Worm (Caenorhabditis elegans) whole organism, young adult: ENCODE measurements around the gene tag-290.
A peak's percentile ranks its signal among the peaks of the same experiment; 100 is the strongest.

Experiments
- B0261.1 ChIP-seq: sonication (generic microtip); optimal IDR thresholded peaks from 2 replicates; lab custom pipeline; 2016; ENCODE audit warnings: mild to moderate bottlenecking, missing genetic modification characterization, moderate library complexity, missing compliant biosample characterization
- B0336.3 ChIP-seq: fragments of 200-800 bp; sonication (Bioruptor generic); IDR thresholded peaks from 2 replicates; pipeline ENCODE4 v1.3.6; 2022; ENCODE audit warnings: missing genetic modification characterization, missing compliant biosample characterization
- C17E4.6 ChIP-seq: fragments of 200-800 bp; sonication (Bioruptor generic); IDR thresholded peaks from 2 replicates; pipeline ENCODE4 v1.3.6; 2022; ENCODE audit warnings: missing genetic modification reagents, missing genetic modification characterization, missing compliant biosample characterization
- F33H1.4 ChIP-seq: fragments of 200-800 bp; sonication (Bioruptor generic); IDR thresholded peaks from 2 replicates; pipeline ENCODE4 v1.3.6; 2022; ENCODE audit warnings: missing genetic modification reagents, missing genetic modification characterization, missing compliant biosample characterization
- F37B4.10 ChIP-seq: fragments of 200-800 bp; sonication (Bioruptor generic); IDR thresholded peaks from 2 replicates; pipeline ENCODE4 v1.3.6; 2022; ENCODE audit warnings: missing genetic modification characterization, missing compliant biosample characterization
- F52B5.7 ChIP-seq: sonication (generic microtip); optimal IDR thresholded peaks from 2 replicates; lab custom pipeline; 2016; ENCODE audit warnings: mild to moderate bottlenecking, missing genetic modification characterization, missing compliant biosample characterization
- F55B11.4 ChIP-seq: sonication (generic microtip); optimal IDR thresholded peaks from 2 replicates; lab custom pipeline; 2016; ENCODE audit warnings: missing compliant biosample characterization, missing genetic modification characterization, borderline replicate concordance; ENCODE audit not compliant: insufficient read depth
- Y56A3A.18 ChIP-seq: fragments of 200-800 bp; sonication (Bioruptor generic); IDR thresholded peaks from 2 replicates; pipeline ENCODE4 v1.3.6; 2022; ENCODE audit warnings: missing genetic modification reagents, missing genetic modification characterization, missing compliant biosample characterization
- Y67H2A.10 ChIP-seq: fragments of 200-800 bp; sonication (Bioruptor generic); conservative IDR thresholded peaks from 2 replicates; pipeline ENCODE4 v1.3.6; 2022; ENCODE audit warnings: missing genetic modification reagents, missing genetic modification characterization, missing compliant biosample characterization
- ama-1 ChIP-seq, 3 experiments: fragments of 150-350 bp in 1 of 3; sonication (generic microtip) in 2 of 3; optimal IDR thresholded peaks; 2 replicates each; lab custom pipeline; 2014 to 2018; ENCODE audit warnings: missing biosample characterization in 2 of 3, missing genetic modification characterization in 2 of 3, missing genetic modification reagents in 2 of 3
- aptf-2 ChIP-seq: fragments of 200-800 bp; sonication (Bioruptor generic); conservative IDR thresholded peaks from 2 replicates; pipeline ENCODE4 v1.3.6; 2022; ENCODE audit warnings: missing genetic modification reagents, missing genetic modification characterization, missing compliant biosample characterization
- aptf-3 ChIP-seq: fragments of 200-800 bp; sonication (Bioruptor generic); IDR thresholded peaks from 2 replicates; pipeline ENCODE4 v1.3.6; 2022; ENCODE audit warnings: missing genetic modification characterization, missing compliant biosample characterization
- attf-5 ChIP-seq: fragments of 200-800 bp; sonication (Bioruptor generic); optimal IDR thresholded peaks from 2 replicates; lab custom pipeline; 2018; ENCODE audit warnings: mild to moderate bottlenecking, missing genetic modification characterization, missing compliant biosample characterization
- attf-6 ChIP-seq: fragments of 200-800 bp; sonication (Bioruptor generic); IDR thresholded peaks from 2 replicates; pipeline ENCODE4 v1.3.6; 2022; ENCODE audit warnings: missing genetic modification reagents, missing genetic modification characterization, missing compliant biosample characterization
- bed-1 ChIP-seq: fragments of 200-800 bp; sonication (Bioruptor generic); IDR thresholded peaks from 2 replicates; pipeline ENCODE4 v1.3.6; 2022; ENCODE audit warnings: missing genetic modification reagents, missing genetic modification characterization, missing compliant biosample characterization
- cebp-2 ChIP-seq: fragments of 200-800 bp; sonication (Bioruptor generic); IDR thresholded peaks from 2 replicates; pipeline ENCODE4 v1.3.6; 2022; ENCODE audit warnings: missing genetic modification characterization, missing compliant biosample characterization
- ceh-27 ChIP-seq: fragments of 200-800 bp; sonication (Bioruptor generic); optimal IDR thresholded peaks from 2 replicates; lab custom pipeline; 2018; ENCODE audit warnings: mild to moderate bottlenecking, missing genetic modification characterization, moderate library complexity, missing compliant biosample characterization
- dpl-1 ChIP-seq: fragments of 150-350 bp; optimal IDR thresholded peaks from 2 replicates; lab custom pipeline; 2014; ENCODE audit warnings: missing biosample characterization, missing genetic modification reagents, missing genetic modification characterization
- egl-44 ChIP-seq: fragments of 200-800 bp; sonication (Bioruptor generic); IDR thresholded peaks from 2 replicates; pipeline ENCODE4 v1.3.6; 2022; ENCODE audit warnings: missing genetic modification reagents, missing genetic modification characterization, missing compliant biosample characterization
- ets-4 ChIP-seq: fragments of 200-800 bp; sonication (Bioruptor generic); optimal IDR thresholded peaks from 2 replicates; lab custom pipeline; 2018; ENCODE audit warnings: mild to moderate bottlenecking, missing genetic modification characterization, missing compliant biosample characterization
- hlh-12 ChIP-seq: sonication (generic microtip); optimal IDR thresholded peaks from 2 replicates; lab custom pipeline; 2016; ENCODE audit warnings: missing genetic modification characterization, missing compliant biosample characterization
- hmg-1.2 ChIP-seq: fragments of 200-800 bp; sonication (Bioruptor generic); IDR thresholded peaks from 2 replicates; pipeline ENCODE4 v1.3.6; 2022; ENCODE audit warnings: missing genetic modification reagents, missing genetic modification characterization, missing compliant biosample characterization
- hrde-1 ChIP-seq: sonication (generic microtip); optimal IDR thresholded peaks from 2 replicates; lab custom pipeline; 2016; ENCODE audit warnings: missing genetic modification characterization, mild to moderate bottlenecking, missing compliant biosample characterization, moderate library complexity, missing genotype, missing genetic modification reagents, borderline replicate concordance
- hsf-1 ChIP-seq: fragments of 200-800 bp; sonication (Bioruptor generic); IDR thresholded peaks from 2 replicates; pipeline ENCODE4 v1.3.6; 2022; ENCODE audit warnings: missing genetic modification reagents, missing genetic modification characterization, missing compliant biosample characterization
- lin-26 ChIP-seq: fragments of 200-800 bp; sonication (Bioruptor generic); IDR thresholded peaks from 2 replicates; pipeline ENCODE4 v1.3.6; 2022; ENCODE audit warnings: missing genetic modification reagents, missing genetic modification characterization, missing compliant biosample characterization
- lin-35 ChIP-seq, 3 experiments: fragments of 150-350 bp in 2 of 3; sonication (generic microtip) in 1 of 3; optimal IDR thresholded peaks; 2 replicates each; lab custom pipeline; 2014 to 2018; ENCODE audit warnings: missing biosample characterization in 3 of 3, missing genetic modification characterization in 3 of 3, missing genetic modification reagents in 3 of 3
- lin-40 ChIP-seq: sonication (generic microtip); optimal IDR thresholded peaks from 2 replicates; lab custom pipeline; 2016; ENCODE audit warnings: missing genetic modification characterization, mild to moderate bottlenecking, missing compliant biosample characterization, missing genotype, missing genetic modification reagents
- madf-10 ChIP-seq: sonication (generic microtip); optimal IDR thresholded peaks from 2 replicates; lab custom pipeline; 2016; ENCODE audit warnings: mild to moderate bottlenecking, missing genetic modification characterization, missing compliant biosample characterization
- madf-6 ChIP-seq: fragments of 200-800 bp; sonication (Bioruptor generic); IDR thresholded peaks from 2 replicates; pipeline ENCODE4 v1.3.6; 2022; ENCODE audit warnings: missing genetic modification reagents, missing genetic modification characterization, missing compliant biosample characterization
- mcd-1 ChIP-seq: fragments of 200-800 bp; sonication (Bioruptor generic); IDR thresholded peaks from 2 replicates; pipeline ENCODE4 v1.3.6; 2022; ENCODE audit warnings: missing genetic modification reagents, missing genetic modification characterization, missing compliant biosample characterization
- mxl-1 ChIP-seq: sonication (generic microtip); optimal IDR thresholded peaks from 2 replicates; lab custom pipeline; 2016; ENCODE audit warnings: missing genetic modification characterization, missing compliant biosample characterization
- nfya-1 ChIP-seq: sonication (generic microtip); optimal IDR thresholded peaks from 2 replicates; lab custom pipeline; 2017; ENCODE audit warnings: antibody characterized with exemption, missing compliant biosample characterization, missing genetic modification characterization, borderline replicate concordance; ENCODE audit not compliant: insufficient read depth
- nfya-2 ChIP-seq: fragments of 200-800 bp; sonication (Bioruptor generic); IDR thresholded peaks from 2 replicates; pipeline ENCODE4 v1.3.6; 2022; ENCODE audit warnings: missing genetic modification reagents, missing genetic modification characterization, missing compliant biosample characterization
- nhr-179 ChIP-seq: sonication (generic microtip); optimal IDR thresholded peaks from 2 replicates; lab custom pipeline; 2016; ENCODE audit warnings: mild to moderate bottlenecking, missing genetic modification characterization, missing compliant biosample characterization
- nhr-27 ChIP-seq: fragments of 200-800 bp; sonication (Bioruptor generic); optimal IDR thresholded peaks from 2 replicates; lab custom pipeline; 2018; ENCODE audit warnings: mild to moderate bottlenecking, missing genetic modification characterization, moderate library complexity, missing compliant biosample characterization
- pbrm-1 ChIP-seq: fragments of 200-800 bp; sonication (Bioruptor generic); IDR thresholded peaks from 2 replicates; pipeline ENCODE4 v1.3.6; 2022; ENCODE audit warnings: missing genetic modification reagents, missing genetic modification characterization, missing compliant biosample characterization
- rcor-1 ChIP-seq: fragments of 200-800 bp; sonication (Bioruptor generic); IDR thresholded peaks from 2 replicates; pipeline ENCODE4 v1.3.6; 2022; ENCODE audit warnings: missing genetic modification reagents, missing genetic modification characterization, missing compliant biosample characterization
- rec-8 ChIP-seq, 2 experiments: sonication (generic microtip); optimal IDR thresholded peaks; 2 replicates each; lab custom pipeline; 2016; ENCODE audit warnings: mild to moderate bottlenecking in 2 of 2, missing genetic modification characterization in 2 of 2, missing genetic modification reagents in 2 of 2, missing genotype in 2 of 2, missing biosample characterization in 1 of 2, missing compliant biosample characterization in 1 of 2, moderate library complexity in 1 of 2
- rpc-1 ChIP-seq, 2 experiments: fragments of 150-350 bp in 1 of 2; sonication (generic microtip) in 1 of 2; optimal IDR thresholded peaks; 2 replicates each; lab custom pipeline; 2014 to 2018; ENCODE audit warnings: missing biosample characterization in 1 of 2, missing genetic modification characterization in 1 of 2, missing genetic modification reagents in 1 of 2, missing genotype in 1 of 2
- sdz-38 ChIP-seq: sonication (generic microtip); optimal IDR thresholded peaks from 2 replicates; lab custom pipeline; 2016; ENCODE audit warnings: missing genotype, missing genetic modification characterization, missing compliant biosample characterization
- snpc-1.1 ChIP-seq: sonication (generic microtip); optimal IDR thresholded peaks from 2 replicates; lab custom pipeline; 2017; ENCODE audit warnings: missing genetic modification characterization, mild to moderate bottlenecking, missing compliant biosample characterization, antibody characterized with exemption, moderate library complexity, missing genotype, missing genetic modification reagents; ENCODE audit not compliant: insufficient read depth
- snpc-3.4 ChIP-seq: sonication (generic microtip); optimal IDR thresholded peaks from 2 replicates; lab custom pipeline; 2017; ENCODE audit warnings: missing genetic modification characterization, mild to moderate bottlenecking, missing compliant biosample characterization, antibody characterized with exemption, moderate library complexity, missing genotype, missing genetic modification reagents
- tbx-9 ChIP-seq: sonication (generic microtip); optimal IDR thresholded peaks from 2 replicates; lab custom pipeline; 2016; ENCODE audit warnings: borderline replicate concordance, missing genetic modification characterization, inconsistent platforms, missing compliant biosample characterization
- tlf-1 ChIP-seq: fragments of 200-800 bp; sonication (Bioruptor generic); optimal IDR thresholded peaks from 2 replicates; lab custom pipeline; 2018; ENCODE audit warnings: mild to moderate bottlenecking, missing genetic modification characterization, missing compliant biosample characterization
- ztf-22 ChIP-seq: fragments of 200-800 bp; sonication (Bioruptor generic); optimal IDR thresholded peaks from 2 replicates; lab custom pipeline; 2018; ENCODE audit warnings: mild to moderate bottlenecking, missing genetic modification characterization, moderate library complexity, missing compliant biosample characterization
- ztf-25 ChIP-seq: fragments of 200-800 bp; sonication (Bioruptor generic); IDR thresholded peaks from 2 replicates; pipeline ENCODE4 v1.3.6; 2022; ENCODE audit warnings: missing genetic modification reagents, missing genetic modification characterization, missing compliant biosample characterization
- ztf-26 ChIP-seq: sonication (generic microtip); optimal IDR thresholded peaks from 2 replicates; lab custom pipeline; 2017; ENCODE audit warnings: missing genetic modification characterization, missing compliant biosample characterization
- ztf-3 ChIP-seq: fragments of 200-800 bp; sonication (Bioruptor generic); optimal IDR thresholded peaks from 2 replicates; lab custom pipeline; 2018; ENCODE audit warnings: mild to moderate bottlenecking, missing genetic modification characterization, missing compliant biosample characterization

Gene tag-290

DNA sequence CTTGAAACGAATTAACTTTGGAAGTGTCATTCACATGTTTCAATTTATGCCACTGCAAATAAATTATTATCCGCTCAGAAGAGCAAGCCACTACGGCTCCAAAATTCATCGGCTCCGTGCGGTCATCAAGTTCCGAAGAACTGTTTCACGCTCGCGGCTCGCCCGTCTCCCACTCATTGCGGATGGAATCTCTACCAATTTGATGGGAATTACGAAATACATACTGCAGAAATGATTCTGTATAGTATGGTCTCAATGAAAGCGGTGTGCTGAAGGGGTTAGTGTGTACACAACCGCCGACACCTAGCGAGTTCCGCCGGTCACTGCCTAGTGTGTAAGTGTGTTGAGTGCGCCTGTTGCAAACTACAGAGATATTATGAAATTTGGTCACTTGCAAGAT, 28.0 kb upstream of the tag-290 start (continued):
- TF ChIP-seq attf-5 (no peak), tbx-9 (no peak), Y56A3A.18 (GFP tag; lab: Robert Waterston, UW) (no peak), hrde-1 (tag; lab: Kevin White, UChicago) (no peak), rec-8 (tag; optimal IDR thresholded peaks at IDR 0.05; lab: Kevin White, UChicago) (peak in 1 of 2 experiments; percentile 22), nfya-1 (tag; lab: Kevin White, UChicago) (no peak), ztf-22 (GFP tag; lab: Kevin White, UChicago) (no peak), nhr-27 (tag; lab: Kevin White, UChicago) (no peak), hsf-1 (no peak), B0261.1 (no peak), attf-6 (peak; percentile 84), snpc-3.4 (tag; lab: Kevin White, UChicago) (peak; percentile 84), hmg-1.2 (GFP tag; lab: Robert Waterston, UW) (peak; percentile 81), rcor-1 (peak; percentile 68), mxl-1 (tag; lab: Kevin White, UChicago) (no peak), F37B4.10 (GFP tag; lab: Robert Waterston, UW) (no peak), lin-26 (peak; percentile 99), nfya-2 (GFP tag; lab: Robert Waterston, UW) (no peak), F55B11.4 (tag; lab: Kevin White, UChicago) (no peak), mcd-1 (GFP tag; lab: Robert Waterston, UW) (no peak; the same call in 1 of the 2 replicates), ets-4 (GFP tag; lab: Kevin White, UChicago) (no peak), bed-1 (GFP tag; lab: Robert Waterston, UW) (no peak), ceh-27 (GFP tag; lab: Kevin White, UChicago) (no peak), dpl-1 (GFP tag; lab: Kevin White, UChicago) (no peak), egl-44 (no peak), cebp-2 (GFP tag; lab: Robert Waterston, UW) (no peak), pbrm-1 (GFP tag; lab: Robert Waterston, UW) (no peak; the same call in none of the 2 replicates), tlf-1 (GFP tag; lab: Kevin White, UChicago) (no peak), ztf-3 (no peak), Y67H2A.10 (GFP tag; lab: Robert Waterston, UW) (no peak), snpc-1.1 (tag; lab: Kevin White, UChicago) (peak; percentile 94), C17E4.6 (GFP tag; lab: Robert Waterston, UW) (no peak; the same call in 1 of the 2 replicates), F52B5.7 (tag; lab: Kevin White, UChicago) (no peak), aptf-2 (no peak), madf-6 (GFP tag; lab: Robert Waterston, UW) (peak; percentile 70; the same call in 1 of the 2 replicates), rpc-1 (optimal IDR thresholded peaks at IDR 0.05; lab: Kevin White, UChicago) (no peak), rpc-1 (tag; optimal IDR thresholded peaks at IDR 0.05; lab: Kevin White, UChicago) (peak; percentile 11), nhr-179 (tag; lab: Kevin White, UChicago) (no peak), lin-35 (GFP tag; optimal IDR thresholded peaks at IDR 0.05; lab: Kevin White, UChicago) (no peak), B0336.3 (GFP tag; lab: Robert Waterston, UW) (no peak), madf-10 (tag; lab: Kevin White, UChicago) (no peak), ztf-26 (tag; lab: Kevin White, UChicago) (no peak), hlh-12 (tag; lab: Kevin White, UChicago) (no peak), ztf-25 (no peak), F33H1.4 (no peak), lin-40 (no peak), sdz-38 (no peak), ama-1 (optimal IDR thresholded peaks at IDR 0.05; lab: Kevin White, UChicago) (no peak), ama-1 (GFP tag; optimal IDR thresholded peaks at IDR 0.05; lab: Kevin White, UChicago) (no peak), aptf-3 (no peak)
